Fruit fly (Drosophila melanogaster) whole organism, embryonic: ENCODE data around the gene ttm50.

Source experiments
- Asciz ChIP-seq: fragments of 200-800 bp; sonication (Bioruptor generic); optimal IDR thresholded peaks from 2 replicates; lab custom pipeline; 2017; ENCODE audit warnings: missing biosample characterization, mild to moderate bottlenecking, missing genetic modification characterization, missing genetic modification reagents
- Atf3 ChIP-seq: fragments of 200-800 bp; sonication (Bioruptor generic); optimal IDR thresholded peaks from 3 replicates; lab custom pipeline; 2016; ENCODE audit warnings: missing biosample characterization, missing genetic modification characterization
- CG10274 ChIP-seq: fragments of 200-800 bp; sonication (Bioruptor generic); optimal IDR thresholded peaks from 3 replicates; lab custom pipeline; 2017; ENCODE audit warnings: missing biosample characterization, mild to moderate bottlenecking, missing genetic modification characterization
- CG10959 ChIP-seq: fragments of 200-800 bp; sonication (Bioruptor generic); IDR thresholded peaks from 2 replicates; pipeline ENCODE4 v1.3.6; 2022; ENCODE audit warnings: missing biosample characterization, missing genetic modification characterization
- CG11085 ChIP-seq: fragments of 200-800 bp; sonication (Bioruptor generic); IDR thresholded peaks from 2 replicates; pipeline ENCODE4 v1.3.6; 2022; ENCODE audit warnings: missing biosample characterization, missing genetic modification characterization
- CG12236 ChIP-seq: fragments of 200-800 bp; sonication (Bioruptor generic); optimal IDR thresholded peaks from 2 replicates; lab custom pipeline; 2016; ENCODE audit warnings: missing biosample characterization, missing genetic modification characterization
- CG12659 ChIP-seq: fragments of 200-800 bp; sonication (Bioruptor generic); optimal IDR thresholded peaks from 3 replicates; lab custom pipeline; 2017; ENCODE audit warnings: mild to moderate bottlenecking, missing biosample characterization, missing genetic modification reagents, missing genetic modification characterization
- CG12769 ChIP-seq: fragments of 200-800 bp; sonication (Bioruptor generic); optimal IDR thresholded peaks from 2 replicates; lab custom pipeline; 2019; ENCODE audit warnings: missing biosample characterization, mild to moderate bottlenecking, missing genetic modification characterization, moderate library complexity
- CG14667 ChIP-seq: fragments of 200-800 bp; sonication (Bioruptor generic); IDR thresholded peaks from 2 replicates; pipeline ENCODE4 v1.3.6; 2022; ENCODE audit warnings: missing biosample characterization, missing genetic modification characterization
- CG15073 ChIP-seq: fragments of 200-800 bp; sonication (Bioruptor generic); optimal IDR thresholded peaks from 2 replicates; lab custom pipeline; 2016; ENCODE audit warnings: missing biosample characterization, missing genetic modification characterization
- CG17328 ChIP-seq: fragments of 200-800 bp; sonication (Bioruptor generic); IDR thresholded peaks from 2 replicates; pipeline ENCODE4 v1.3.6; 2022; ENCODE audit warnings: missing biosample characterization, missing genetic modification characterization
- CG17359 ChIP-seq: fragments of 200-800 bp; sonication (Bioruptor generic); optimal IDR thresholded peaks from 3 replicates; lab custom pipeline; 2018; ENCODE audit warnings: missing biosample characterization, mild to moderate bottlenecking, missing genetic modification characterization, moderate library complexity
- CG17361 ChIP-seq: fragments of 200-800 bp; sonication (Bioruptor generic); IDR thresholded peaks from 3 replicates; pipeline ENCODE4 v1.3.6; 2022; ENCODE audit warnings: missing biosample characterization, missing genetic modification characterization
- CG1832 ChIP-seq: fragments of 200-800 bp; sonication (Bioruptor generic); optimal IDR thresholded peaks from 2 replicates; lab custom pipeline; 2017; ENCODE audit warnings: missing biosample characterization, mild to moderate bottlenecking, missing genetic modification characterization, inconsistent platforms
- CG2875 ChIP-seq: fragments of 200-800 bp; sonication (Bioruptor generic); optimal IDR thresholded peaks from 2 replicates; lab custom pipeline; 2017; ENCODE audit warnings: missing biosample characterization, mild to moderate bottlenecking, missing genetic modification characterization, missing genetic modification reagents
- CG4360 ChIP-seq: fragments of 200-800 bp; sonication (Bioruptor generic); IDR thresholded peaks from 2 replicates; pipeline ENCODE4 v1.3.6; 2022; ENCODE audit warnings: missing biosample characterization, missing genetic modification characterization
- CG4854 ChIP-seq: fragments of 200-800 bp; sonication (Bioruptor generic); optimal IDR thresholded peaks from 2 replicates; lab custom pipeline; 2016; ENCODE audit warnings: missing biosample characterization, missing genetic modification characterization, inconsistent platforms
- CG6272 ChIP-seq: fragments of 200-800 bp; sonication (Bioruptor generic); IDR thresholded peaks from 2 replicates; pipeline ENCODE4 v1.3.6; 2022; ENCODE audit warnings: missing biosample characterization, missing genetic modification characterization
- CG8359 ChIP-seq: fragments of 200-800 bp; sonication (Bioruptor generic); optimal IDR thresholded peaks from 2 replicates; lab custom pipeline; 2017; ENCODE audit warnings: missing biosample characterization, mild to moderate bottlenecking, missing genetic modification characterization, borderline replicate concordance
- CG8944 ChIP-seq: fragments of 200-800 bp; sonication (Bioruptor generic); optimal IDR thresholded peaks from 3 replicates; lab custom pipeline; 2016; ENCODE audit warnings: missing biosample characterization, missing genetic modification characterization
- CG9727 ChIP-seq: fragments of 200-800 bp; sonication (Bioruptor generic); optimal IDR thresholded peaks from 3 replicates; lab custom pipeline; 2017; ENCODE audit warnings: missing biosample characterization, mild to moderate bottlenecking, missing genetic modification characterization
- CoRest ChIP-seq: fragments of 200-800 bp; sonication (Bioruptor generic); optimal IDR thresholded peaks from 3 replicates; lab custom pipeline; 2018; ENCODE audit warnings: missing biosample characterization, mild to moderate bottlenecking, missing genetic modification characterization, moderate library complexity
- Dek ChIP-seq: fragments of 200-800 bp; sonication (Bioruptor generic); optimal IDR thresholded peaks from 3 replicates; lab custom pipeline; 2019; ENCODE audit warnings: missing biosample characterization, mild to moderate bottlenecking, missing genetic modification characterization, moderate library complexity
- HLH54F ChIP-seq: fragments of 200-800 bp; sonication (Bioruptor generic); optimal IDR thresholded peaks from 3 replicates; lab custom pipeline; 2016; ENCODE audit warnings: missing biosample characterization, missing genetic modification characterization
- Mad ChIP-seq: fragments of 200-800 bp; sonication (Bioruptor generic); optimal IDR thresholded peaks from 2 replicates; lab custom pipeline; 2016; ENCODE audit warnings: missing biosample characterization, missing genetic modification characterization
- Myb ChIP-seq: fragments of 200-800 bp; sonication (Bioruptor generic); optimal IDR thresholded peaks from 2 replicates; lab custom pipeline; 2016; ENCODE audit warnings: missing biosample characterization, missing genetic modification characterization
- Oli ChIP-seq: fragments of 200-800 bp; sonication (Bioruptor generic); optimal IDR thresholded peaks from 2 replicates; lab custom pipeline; 2018; ENCODE audit warnings: missing biosample characterization, mild to moderate bottlenecking, missing genetic modification characterization, moderate library complexity
- PHDP ChIP-seq: fragments of 200-800 bp; sonication (Bioruptor generic); optimal IDR thresholded peaks from 3 replicates; lab custom pipeline; 2018; ENCODE audit warnings: missing biosample characterization, mild to moderate bottlenecking, missing genetic modification characterization, moderate library complexity
- Scr ChIP-seq: fragments of 200-800 bp; sonication (Bioruptor generic); IDR thresholded peaks from 2 replicates; pipeline ENCODE4 v1.3.6; 2022; ENCODE audit warnings: missing biosample characterization, missing genetic modification characterization; ENCODE audit not compliant: partially characterized antibody
- Sry-β ChIP-seq: fragments of 200-800 bp; sonication (Bioruptor generic); optimal IDR thresholded peaks from 2 replicates; lab custom pipeline; 2018; ENCODE audit warnings: missing biosample characterization, mild to moderate bottlenecking, missing genetic modification characterization, moderate library complexity
- Taf1 ChIP-seq: fragments of 200-800 bp; sonication (Bioruptor generic); IDR thresholded peaks from 2 replicates; pipeline ENCODE4 v1.3.6; 2022; ENCODE audit warnings: missing biosample characterization, missing genetic modification characterization
- ab ChIP-seq: fragments of 200-800 bp; sonication (Bioruptor generic); optimal IDR thresholded peaks from 2 replicates; lab custom pipeline; 2016; ENCODE audit warnings: missing biosample characterization, missing genetic modification characterization
- bab2 ChIP-seq: fragments of 200-800 bp; sonication (Bioruptor generic); optimal IDR thresholded peaks from 2 replicates; lab custom pipeline; 2016; ENCODE audit warnings: missing biosample characterization, missing genetic modification characterization
- bbx ChIP-seq: fragments of 200-800 bp; sonication (Bioruptor generic); IDR thresholded peaks from 2 replicates; pipeline ENCODE4 v1.3.6; 2022; ENCODE audit warnings: missing biosample characterization, missing genetic modification characterization; ENCODE audit not compliant: partially characterized antibody
- cad ChIP-seq: fragments of >200 bp; optimal IDR thresholded peaks from 2 replicates; lab custom pipeline; 2017; ENCODE audit warnings: missing biosample characterization, missing genetic modification characterization
- dpn ChIP-seq, 2 experiments: fragments of 200-800 bp; sonication (Bioruptor generic); optimal IDR thresholded peaks; 3 replicates each; lab custom pipeline; 2016; ENCODE audit warnings: missing biosample characterization in 2 of 2, missing genetic modification characterization in 2 of 2
- ftz-f1 ChIP-seq: fragments of 200-800 bp; sonication (Bioruptor generic); optimal IDR thresholded peaks from 2 replicates; lab custom pipeline; 2016; ENCODE audit warnings: missing biosample characterization, missing genetic modification characterization
- gcm2 ChIP-seq: fragments of 200-800 bp; sonication (Bioruptor generic); optimal IDR thresholded peaks from 2 replicates; lab custom pipeline; 2016; ENCODE audit warnings: missing biosample characterization, missing genetic modification characterization
- kay ChIP-seq: fragments of 200-800 bp; sonication (Bioruptor generic); optimal IDR thresholded peaks from 2 replicates; lab custom pipeline; 2016; ENCODE audit warnings: missing biosample characterization, missing genetic modification characterization
- kni ChIP-seq: fragments of 200-800 bp; sonication (Bioruptor generic); optimal IDR thresholded peaks from 3 replicates; lab custom pipeline; 2017; ENCODE audit warnings: mild to moderate bottlenecking, missing biosample characterization, missing genetic modification reagents, missing genetic modification characterization
- knrl ChIP-seq: fragments of 200-800 bp; sonication (Bioruptor generic); IDR thresholded peaks from 3 replicates; pipeline ENCODE4 v1.3.6; 2022; ENCODE audit warnings: missing biosample characterization, missing genetic modification characterization; ENCODE audit not compliant: partially characterized antibody
- lola ChIP-seq, 3 experiments: fragments of >200 bp in 2 of 3; fragments of 200-800 bp in 1 of 3; sonication (Bioruptor generic) in 1 of 3; optimal IDR thresholded peaks; 2 replicates each; lab custom pipeline; 2017 to 2019; ENCODE audit warnings: missing biosample characterization in 3 of 3, missing genetic modification characterization in 3 of 3, mild to moderate bottlenecking in 1 of 3, moderate library complexity in 1 of 3
- nau ChIP-seq: fragments of 200-800 bp; sonication (Bioruptor generic); optimal IDR thresholded peaks from 3 replicates; lab custom pipeline; 2017; ENCODE audit warnings: missing biosample characterization, mild to moderate bottlenecking, missing genetic modification characterization, missing genetic modification reagents
- otp ChIP-seq: fragments of 200-800 bp; sonication (Bioruptor generic); IDR thresholded peaks from 3 replicates; pipeline ENCODE4, ENCODE4 v1.3.6; 2022; ENCODE audit warnings: missing biosample characterization, missing genetic modification characterization
- p53 ChIP-seq: fragments of 200-800 bp; sonication (Bioruptor generic); optimal IDR thresholded peaks from 2 replicates; lab custom pipeline; 2016; ENCODE audit warnings: missing biosample characterization, missing genetic modification characterization
- rib ChIP-seq: fragments of 200-800 bp; sonication (Bioruptor generic); IDR thresholded peaks from 2 replicates; pipeline ENCODE4 v1.3.6; 2022; ENCODE audit warnings: missing biosample characterization, missing genetic modification characterization
- sens ChIP-seq: fragments of 200-800 bp; sonication (Bioruptor generic); peaks from one replicate; lab custom pipeline; 2016; ENCODE audit warnings: missing biosample characterization, missing genetic modification characterization
- trem ChIP-seq: fragments of 200-800 bp; optimal IDR thresholded peaks from 3 replicates; lab custom pipeline; 2019; ENCODE audit warnings: missing biosample characterization, mild to moderate bottlenecking, missing genetic modification characterization, moderate library complexity
- trh ChIP-seq: fragments of 200-800 bp; sonication (Bioruptor generic); optimal IDR thresholded peaks from 2 replicates; lab custom pipeline; 2016; ENCODE audit warnings: missing biosample characterization, missing genetic modification characterization
- zen2 ChIP-seq: fragments of 200-800 bp; sonication (Bioruptor generic); IDR thresholded peaks from 3 replicates; pipeline ENCODE4 v1.3.6; 2022; ENCODE audit warnings: missing biosample characterization, missing genetic modification characterization; ENCODE audit not compliant: partially characterized antibody

Gene ttm50

DNA sequence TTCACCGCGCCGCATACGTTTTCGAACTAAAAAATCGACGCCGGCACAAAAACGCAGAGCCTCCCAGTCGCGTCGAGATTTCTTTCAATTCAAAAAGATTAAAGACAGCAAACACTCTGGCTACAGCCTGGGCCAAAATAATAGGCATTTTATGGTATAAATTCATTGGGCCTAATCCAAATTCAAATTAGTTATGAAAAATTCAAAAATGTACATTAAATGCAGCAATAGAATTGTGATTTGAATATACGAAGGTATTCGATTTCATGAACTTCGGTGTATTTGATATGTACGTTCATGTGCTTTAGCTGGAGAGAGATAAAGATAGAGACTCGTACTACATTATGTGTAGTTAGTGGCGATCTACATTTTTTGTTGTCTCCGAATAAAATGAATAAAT, 12.1 kb upstream of the ttm50 start, which contains the start of gene Syx4 (continued):
- TF ChIP-seq trh (GFP tag; lab: Kevin White, UChicago) (peak; percentile 49), trem (tag; lab: Kevin White, UChicago) (peak; percentile 73), CG4360 (GFP tag; lab: Robert Waterston, UW) (peak; percentile 56; the same call in 1 of the 2 replicates), CG1832 (GFP tag; lab: Kevin White, UChicago) (no peak), CG10274 (GFP tag; lab: Kevin White, UChicago) (peak; percentile 61), CG11085 (GFP tag; lab: Robert Waterston, UW) (peak; percentile 84), Oli (tag; lab: Kevin White, UChicago) (peak; percentile 91), CG12769 (tag; lab: Kevin White, UChicago) (peak; percentile 97), CG17359 (tag; lab: Kevin White, UChicago) (peak; percentile 94), CG12236 (peak; percentile 63), Scr (GFP tag; lab: Robert Waterston, UW) (no peak), zen2 (no peak), Mad (GFP tag; lab: Kevin White, UChicago) (peak; percentile 81), CG2875 (GFP tag; lab: Kevin White, UChicago) (peak; percentile 79), kni (no peak), Asciz (peak; percentile 90), Dek (peak; percentile 92), p53 (GFP tag; lab: Kevin White, UChicago) (peak; percentile 62), CG6272 (GFP tag; lab: Robert Waterston, UW) (peak; percentile 76), dpn (GFP tag; optimal IDR thresholded peaks at IDR 0.05; lab: Kevin White, UChicago) (peak; percentile 89 to 92), PHDP (tag; lab: Kevin White, UChicago) (peak; percentile 95), ab (GFP tag; lab: Kevin White, UChicago) (peak; percentile 46), nau (GFP tag; lab: Kevin White, UChicago) (peak; percentile 89), CG9727 (GFP tag; lab: Kevin White, UChicago) (peak; percentile 86), Taf1 (GFP tag; lab: Robert Waterston, UW) (peak; percentile 83), CG8359 (peak; percentile 52), lola (GFP tag; optimal IDR thresholded peaks at IDR 0.05; lab: Kevin White, UChicago) (peak in 1 of 3 experiments; percentile 53), Atf3 (peak; percentile 62), sens (GFP tag; lab: Kevin White, UChicago) (peak; percentile 97), gcm2 (GFP tag; lab: Kevin White, UChicago) (peak; percentile 80), bbx (no peak), kay (peak; percentile 73), CG4854 (GFP tag; lab: Kevin White, UChicago) (peak; percentile 85), rib (GFP tag; lab: Robert Waterston, UW) (peak; percentile 86), CG15073 (GFP tag; lab: Kevin White, UChicago) (no peak), CG17328 (GFP tag; lab: Robert Waterston, UW) (peak; percentile 91), Myb (peak; percentile 75), cad (GFP tag; lab: Kevin White, UChicago) (no peak), CG17361 (GFP tag; lab: Robert Waterston, UW) (peak; percentile 87), CG10959 (GFP tag; lab: Robert Waterston, UW) (peak; percentile 58; the same call in 1 of the 2 replicates), CG14667 (peak; percentile 78), Sry-β (GFP tag; lab: Kevin White, UChicago) (peak; percentile 16), ftz-f1 (no peak), knrl (GFP tag; lab: Robert Waterston, UW) (no peak), CG12659 (GFP tag; lab: Kevin White, UChicago) (peak; percentile 92), HLH54F (GFP tag; lab: Kevin White, UChicago) (peak; percentile 90), CoRest (tag; lab: Kevin White, UChicago) (peak; percentile 90), bab2 (peak; percentile 89), CG8944 (GFP tag; lab: Kevin White, UChicago) (peak; percentile 82), otp (peak; percentile 86)
